Fruit fly (Drosophila melanogaster) whole organism, prepupa: Measurements from ENCODE around the gene haf.

Experiments
- Blimp-1 ChIP-seq: fragments of 200-800 bp; sonication (Bioruptor generic); optimal IDR thresholded peaks from 3 replicates; lab custom pipeline; 2017; ENCODE audit warnings: missing biosample characterization, missing genetic modification characterization, mild to moderate bottlenecking, moderate library complexity, missing genetic modification reagents
- CG10631 ChIP-seq: fragments of 200-800 bp; sonication (Bioruptor generic); optimal IDR thresholded peaks from 2 replicates; lab custom pipeline; 2016; ENCODE audit warnings: missing biosample characterization, missing genetic modification characterization
- CG10669 ChIP-seq: fragments of 200-800 bp; sonication (Bioruptor generic); optimal IDR thresholded peaks from 3 replicates; lab custom pipeline; 2018; ENCODE audit warnings: missing biosample characterization, mild to moderate bottlenecking, missing genetic modification characterization, moderate library complexity
- CG11294 ChIP-seq: fragments of 200-800 bp; sonication (Bioruptor generic); IDR thresholded peaks from 2 replicates; pipeline ENCODE4 v1.3.6; 2022; ENCODE audit warnings: missing biosample characterization, missing genetic modification characterization
- CG11762 ChIP-seq: fragments of 200-800 bp; sonication (Bioruptor generic); optimal IDR thresholded peaks from 3 replicates; lab custom pipeline; 2016; ENCODE audit warnings: missing biosample characterization, missing genetic modification characterization; ENCODE audit not compliant: insufficient read depth
- CG11902 ChIP-seq: fragments of 200-800 bp; sonication (Bioruptor generic); optimal IDR thresholded peaks from 3 replicates; lab custom pipeline; 2016; ENCODE audit warnings: missing biosample characterization, missing genetic modification characterization
- CG15336 ChIP-seq: fragments of 200-800 bp; sonication (Bioruptor generic); IDR thresholded peaks from 2 replicates; pipeline ENCODE4 v1.3.6; 2022; ENCODE audit warnings: missing biosample characterization, missing genetic modification characterization
- CG1621 ChIP-seq: fragments of 200-800 bp; sonication (Bioruptor generic); optimal IDR thresholded peaks from 3 replicates; lab custom pipeline; 2018; ENCODE audit warnings: missing biosample characterization, mild to moderate bottlenecking, missing genetic modification characterization
- CG16779 ChIP-seq: fragments of 200-800 bp; sonication (Bioruptor generic); optimal IDR thresholded peaks from 3 replicates; lab custom pipeline; 2017; ENCODE audit warnings: missing biosample characterization, mild to moderate bottlenecking, missing genetic modification characterization
- CG3032 ChIP-seq: fragments of 200-800 bp; optimal IDR thresholded peaks from 2 replicates; lab custom pipeline; 2019; ENCODE audit warnings: missing biosample characterization, mild to moderate bottlenecking, missing genetic modification characterization, moderate library complexity
- CG34406 ChIP-seq: fragments of 200-800 bp; sonication (Bioruptor generic); optimal IDR thresholded peaks from 3 replicates; lab custom pipeline; 2016; ENCODE audit warnings: missing biosample characterization, missing genetic modification characterization
- CG4318 ChIP-seq: fragments of 200-800 bp; sonication (Bioruptor generic); optimal IDR thresholded peaks from 3 replicates; lab custom pipeline; 2017; ENCODE audit warnings: missing biosample characterization, mild to moderate bottlenecking, missing genetic modification characterization
- CG6163 ChIP-seq: fragments of 200-800 bp; sonication (Bioruptor generic); IDR thresholded peaks from 3 replicates; pipeline ENCODE4 v1.3.6; 2022; ENCODE audit warnings: missing biosample characterization, missing genetic modification characterization
- CG6854 ChIP-seq: fragments of 200-800 bp; sonication (Bioruptor generic); optimal IDR thresholded peaks from 2 replicates; lab custom pipeline; 2017; ENCODE audit warnings: missing biosample characterization, mild to moderate bottlenecking, missing genetic modification characterization
- CG7368 ChIP-seq: fragments of 200-800 bp; sonication (Bioruptor generic); optimal IDR thresholded peaks from 3 replicates; lab custom pipeline; 2016; ENCODE audit warnings: missing biosample characterization, missing genetic modification characterization
- CG8119 ChIP-seq: fragments of 200-800 bp; sonication (Bioruptor generic); IDR thresholded peaks from 3 replicates; pipeline ENCODE4 v1.3.6; 2022; ENCODE audit warnings: missing biosample characterization, missing genetic modification characterization
- CG8632 ChIP-seq: fragments of 200-800 bp; sonication (Bioruptor generic); optimal IDR thresholded peaks from 3 replicates; lab custom pipeline; 2016; ENCODE audit warnings: missing biosample characterization, missing genetic modification characterization
- CG9139 ChIP-seq: fragments of 200-800 bp; sonication (Bioruptor generic); optimal IDR thresholded peaks from 3 replicates; lab custom pipeline; 2017; ENCODE audit warnings: missing biosample characterization, mild to moderate bottlenecking, missing genetic modification characterization
- Eip75B ChIP-seq: fragments of 200-800 bp; sonication (Bioruptor generic); optimal IDR thresholded peaks from 3 replicates; lab custom pipeline; 2016; ENCODE audit warnings: missing biosample characterization, missing genetic modification characterization
- Eip78C ChIP-seq: fragments of 200-800 bp; sonication (Bioruptor generic); peaks from one replicate; lab custom pipeline; 2016; ENCODE audit warnings: missing biosample characterization, missing genetic modification characterization
- Eip93F ChIP-seq: fragments of 200-800 bp; sonication (Bioruptor generic); optimal IDR thresholded peaks from 2 replicates; lab custom pipeline; 2016; ENCODE audit warnings: missing biosample characterization, mild to moderate bottlenecking, missing genetic modification characterization
- Ets21C ChIP-seq: fragments of 200-800 bp; sonication (Bioruptor generic); optimal IDR thresholded peaks from 3 replicates; lab custom pipeline; 2016; ENCODE audit warnings: missing biosample characterization, missing genetic modification characterization
- Ets96B ChIP-seq: fragments of 200-800 bp; optimal IDR thresholded peaks from 2 replicates; lab custom pipeline; 2019; ENCODE audit warnings: missing biosample characterization, mild to moderate bottlenecking, missing genetic modification characterization, moderate library complexity
- Gug ChIP-seq: fragments of 200-800 bp; sonication (Bioruptor generic); IDR thresholded peaks from 2 replicates; pipeline ENCODE4 v1.3.6; 2022; ENCODE audit warnings: missing biosample characterization, missing genetic modification characterization
- Hr39 ChIP-seq: fragments of 200-800 bp; sonication (Bioruptor generic); optimal IDR thresholded peaks from 2 replicates; lab custom pipeline; 2016; ENCODE audit warnings: missing biosample characterization, missing genetic modification characterization
- Hr4 ChIP-seq: fragments of 200-800 bp; sonication (Bioruptor generic); optimal IDR thresholded peaks from 3 replicates; lab custom pipeline; 2016; ENCODE audit warnings: missing biosample characterization, missing genetic modification characterization
- Lpt ChIP-seq: fragments of 200-800 bp; sonication (Bioruptor generic); optimal IDR thresholded peaks from 3 replicates; lab custom pipeline; 2016; ENCODE audit warnings: missing biosample characterization, missing genetic modification characterization
- Met ChIP-seq: fragments of 200-800 bp; sonication (Bioruptor generic); optimal IDR thresholded peaks from 3 replicates; lab custom pipeline; 2016; ENCODE audit warnings: missing biosample characterization, missing genetic modification characterization
- OdsH ChIP-seq: fragments of 200-800 bp; sonication (Bioruptor generic); optimal IDR thresholded peaks from 3 replicates; lab custom pipeline; 2016; ENCODE audit warnings: missing biosample characterization, missing genetic modification characterization
- Sox102F ChIP-seq: fragments of 200-800 bp; sonication (Bioruptor generic); optimal IDR thresholded peaks from 2 replicates; lab custom pipeline; 2016; ENCODE audit warnings: missing biosample characterization, mild to moderate bottlenecking, missing genetic modification characterization
- Sox15 ChIP-seq: fragments of 200-800 bp; sonication (Bioruptor generic); optimal IDR thresholded peaks from 3 replicates; lab custom pipeline; 2016; ENCODE audit warnings: missing biosample characterization, missing genetic modification characterization
- acj6 ChIP-seq: fragments of 200-800 bp; sonication (Bioruptor generic); optimal IDR thresholded peaks from 3 replicates; lab custom pipeline; 2016; ENCODE audit warnings: missing biosample characterization, missing genetic modification characterization
- cyc ChIP-seq: fragments of 200-800 bp; sonication (Bioruptor generic); optimal IDR thresholded peaks from 3 replicates; lab custom pipeline; 2016; ENCODE audit warnings: missing biosample characterization, missing genetic modification characterization
- dac ChIP-seq: fragments of 200-800 bp; sonication (Bioruptor generic); optimal IDR thresholded peaks from 2 replicates; lab custom pipeline; 2017; ENCODE audit warnings: missing biosample characterization, mild to moderate bottlenecking, missing genetic modification characterization
- dsx ChIP-seq: fragments of 200-800 bp; optimal IDR thresholded peaks from 3 replicates; lab custom pipeline; 2019; ENCODE audit warnings: missing biosample characterization, mild to moderate bottlenecking, missing genetic modification characterization, moderate library complexity; ENCODE audit not compliant: poor library complexity, severe bottlenecking
- fd85E ChIP-seq: fragments of 200-800 bp; sonication (Bioruptor generic); optimal IDR thresholded peaks from 3 replicates; lab custom pipeline; 2016; ENCODE audit warnings: missing biosample characterization, missing genetic modification characterization
- fkh ChIP-seq: fragments of 200-800 bp; sonication (Bioruptor generic); optimal IDR thresholded peaks from 3 replicates; lab custom pipeline; 2017; ENCODE audit warnings: missing biosample characterization, mild to moderate bottlenecking, missing genetic modification characterization, moderate library complexity
- net ChIP-seq: fragments of 200-800 bp; sonication (Bioruptor generic); optimal IDR thresholded peaks from 3 replicates; lab custom pipeline; 2016; ENCODE audit warnings: missing biosample characterization, missing genetic modification characterization
- pdm3 ChIP-seq: fragments of 200-800 bp; sonication (Bioruptor generic); optimal IDR thresholded peaks from 3 replicates; lab custom pipeline; 2016; ENCODE audit warnings: missing biosample characterization, missing genetic modification characterization
- salr ChIP-seq, 2 experiments: fragments of 200-800 bp; sonication (Bioruptor generic); optimal IDR thresholded peaks; 3 replicates each; lab custom pipeline; 2016 to 2018; ENCODE audit warnings: missing biosample characterization in 2 of 2, missing genetic modification characterization in 2 of 2, mild to moderate bottlenecking in 1 of 2
- spab ChIP-seq: fragments of 200-800 bp; sonication (Bioruptor generic); optimal IDR thresholded peaks from 2 replicates; lab custom pipeline; 2017; ENCODE audit warnings: missing biosample characterization, mild to moderate bottlenecking, missing genetic modification characterization, missing genetic modification reagents
- svp ChIP-seq: fragments of 200-800 bp; sonication (Bioruptor generic); peaks from one replicate; lab custom pipeline; 2016; ENCODE audit warnings: missing biosample characterization, missing genetic modification characterization
- vri ChIP-seq: fragments of 200-800 bp; sonication (Bioruptor generic); optimal IDR thresholded peaks from 3 replicates; lab custom pipeline; 2016; ENCODE audit warnings: missing biosample characterization, mild to moderate bottlenecking, missing genetic modification characterization

The haf gene

DNA sequence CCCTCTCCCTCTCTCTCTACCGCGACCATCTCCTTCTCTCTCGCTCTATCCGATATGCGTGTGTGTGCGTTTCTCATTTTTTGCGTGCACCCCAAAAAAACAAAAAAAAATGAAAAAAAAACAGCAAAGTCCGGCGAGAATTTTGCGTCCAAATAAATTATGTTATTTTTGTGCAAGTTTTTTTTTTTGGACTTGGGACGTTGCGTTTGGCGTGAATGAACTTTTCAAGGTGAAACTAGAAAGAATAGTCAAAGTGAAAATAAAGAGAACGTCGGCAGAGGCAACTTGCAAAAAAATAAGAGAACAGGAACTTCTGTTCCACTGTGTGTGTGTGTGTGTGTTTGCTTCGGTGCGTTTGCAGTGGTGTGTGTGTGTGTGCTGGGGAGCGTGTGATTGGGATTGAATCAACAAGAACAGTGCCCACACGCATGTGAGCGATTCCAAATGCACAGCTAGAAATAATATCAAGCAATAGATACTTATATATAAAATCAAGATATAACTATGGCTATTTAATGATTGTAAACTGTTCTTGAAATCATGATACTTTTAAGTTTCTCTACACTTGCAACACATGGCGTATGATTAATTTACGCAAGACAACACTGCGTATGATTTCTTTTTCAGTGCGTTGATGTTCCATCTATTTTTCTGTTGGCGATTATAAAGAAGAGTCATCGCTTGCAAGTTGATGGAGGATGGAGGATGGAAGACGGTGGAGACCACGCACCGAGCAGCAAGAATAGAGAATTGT lies 74.5 kb downstream of the haf start (continued):
- TF ChIP-seq CG3032: no peak
- TF ChIP-seq Gug (GFP tag; lab: Robert Waterston, UW): peak; percentile 32; the same call in 1 of the 2 replicates
- TF ChIP-seq pdm3 (GFP tag; lab: Kevin White, UChicago): peak; percentile 19
- TF ChIP-seq Hr39 (GFP tag; lab: Kevin White, UChicago): no peak
- no peak for TF ChIP-seq acj6 (GFP tag; lab: Kevin White, UChicago)
- no peak for TF ChIP-seq net (GFP tag; lab: Kevin White, UChicago)
- TF ChIP-seq fkh (GFP tag; lab: Kevin White, UChicago): peak; percentile 43
- TF ChIP-seq CG4318: peak; percentile 47
- TF ChIP-seq CG8632: no peak
- TF ChIP-seq Ets96B: no peak
- TF ChIP-seq CG34406: no peak
- TF ChIP-seq Sox15: no peak
- TF ChIP-seq CG11294 (GFP tag; lab: Robert Waterston, UW): peak; percentile 47; the same call in 1 of the 2 replicates
- no peak for TF ChIP-seq CG9139 (GFP tag; lab: Kevin White, UChicago)
- peak; percentile 75 for TF ChIP-seq CG15336 (GFP tag; lab: Robert Waterston, UW)
- TF ChIP-seq dac (GFP tag; lab: Kevin White, UChicago): peak; percentile 42
- TF ChIP-seq CG11902 (GFP tag; lab: Kevin White, UChicago): no peak
- TF ChIP-seq dsx (GFP tag; lab: Kevin White, UChicago): no peak
- peak; percentile 46 for TF ChIP-seq Hr4 (GFP tag; lab: Kevin White, UChicago)
- TF ChIP-seq Ets21C (GFP tag; lab: Kevin White, UChicago): no peak

DNA sequence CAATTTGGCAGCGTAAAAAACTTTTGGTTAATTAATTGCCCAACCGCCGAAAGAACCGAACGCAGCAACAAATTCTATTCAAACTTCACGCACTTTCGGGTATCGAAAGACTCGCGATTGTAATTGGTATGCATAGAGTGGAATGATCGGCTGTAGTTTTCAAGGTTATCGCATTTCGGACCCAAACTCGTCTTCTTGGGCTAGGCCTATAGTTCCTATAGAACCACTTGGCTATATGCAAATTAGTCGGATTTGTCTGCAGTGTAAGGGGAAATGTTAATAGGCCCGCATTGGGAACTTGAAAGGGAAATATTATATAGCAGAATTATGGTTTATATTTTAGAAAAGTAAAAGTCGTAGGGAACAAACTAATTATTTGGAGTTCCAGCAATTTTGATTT lies 75.6 kb downstream of the haf start:
- TF ChIP-seq CG6854 (GFP tag; lab: Kevin White, UChicago) (no peak), svp (GFP tag; lab: Kevin White, UChicago) (peak; percentile 8)

DNA sequence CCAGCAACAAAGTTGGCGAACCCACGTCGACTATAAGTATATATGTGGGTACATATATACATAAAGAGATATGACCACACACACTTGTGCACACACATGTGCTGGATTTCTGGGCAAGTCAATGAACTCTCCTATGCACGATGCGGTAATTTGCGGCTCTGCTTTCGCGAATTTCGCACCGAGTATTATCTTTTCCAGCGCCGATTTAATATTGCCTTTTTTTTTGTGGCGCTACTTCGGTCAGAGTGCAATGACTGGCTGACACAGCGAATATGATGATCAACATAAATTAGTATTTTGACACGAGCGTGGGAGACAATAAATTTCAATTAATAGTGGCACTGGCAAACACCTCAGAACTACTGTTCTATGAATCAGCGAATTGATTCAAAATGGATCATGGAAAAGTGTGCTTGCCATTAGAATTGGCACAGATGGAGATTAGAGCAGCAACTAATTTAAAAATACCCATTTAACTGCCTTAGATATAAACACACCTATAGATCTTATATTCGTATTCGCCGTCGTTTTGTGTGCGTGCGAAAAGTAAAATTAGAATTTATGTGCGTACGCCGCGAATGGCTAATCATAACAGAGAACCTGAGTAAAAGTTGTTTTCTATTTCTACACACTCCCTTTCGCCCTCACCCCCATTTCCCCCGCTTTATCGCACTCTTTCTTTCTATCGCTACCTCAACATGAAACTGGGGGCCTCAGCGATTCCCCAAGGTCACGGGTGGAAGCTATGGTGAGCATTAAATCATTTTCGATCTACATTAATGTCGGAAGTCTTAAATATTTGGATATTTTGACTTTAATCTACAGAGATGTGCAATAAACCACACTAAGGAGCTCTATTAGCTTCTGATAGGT lies 76.7 kb downstream of the haf start:
- no peak for TF ChIP-seq CG11902 (GFP tag; lab: Kevin White, UChicago)
- no peak for TF ChIP-seq CG7368 (GFP tag; lab: Kevin White, UChicago)
- TF ChIP-seq vri (GFP tag; lab: Kevin White, UChicago): peak; percentile 86
- no peak for TF ChIP-seq OdsH (GFP tag; lab: Kevin White, UChicago)
- TF ChIP-seq svp (GFP tag; lab: Kevin White, UChicago): peak; percentile 92
- TF ChIP-seq Eip93F: no peak
- no peak for TF ChIP-seq spab (GFP tag; lab: Kevin White, UChicago)
- no peak for TF ChIP-seq Eip75B (GFP tag; lab: Kevin White, UChicago)
- no peak for TF ChIP-seq pdm3 (GFP tag; lab: Kevin White, UChicago)
- TF ChIP-seq, all 60 proteins: peak for 2

DNA sequence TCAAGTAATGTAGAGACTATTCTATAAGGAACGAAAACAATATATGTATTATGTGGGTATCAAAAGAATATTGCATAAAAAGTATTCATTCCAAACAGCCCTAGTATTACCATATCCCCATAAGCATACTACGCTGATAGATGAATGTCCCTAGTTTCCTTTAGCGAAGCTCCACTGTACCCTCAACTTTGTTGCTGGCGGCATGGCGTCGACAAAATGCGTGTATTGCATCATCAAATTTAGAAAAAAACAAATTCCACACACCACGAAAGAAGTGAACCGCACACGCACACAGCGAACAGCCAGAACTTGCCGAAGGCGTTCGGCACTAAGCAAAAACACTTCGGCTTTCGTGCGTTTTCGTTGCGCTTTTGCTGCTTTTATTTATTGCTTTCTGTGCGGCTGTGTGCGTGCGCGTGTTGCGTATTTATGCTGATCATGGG lies 77.8 kb downstream of the haf start:
- TF ChIP-seq CG16779: no peak
- peak; percentile 60 for TF ChIP-seq Eip78C (GFP tag; lab: Kevin White, UChicago)
- TF ChIP-seq Sox15: no peak
- TF ChIP-seq Ets96B: no peak
- no peak for TF ChIP-seq fd85E
- TF ChIP-seq CG10631: peak; percentile 17
- no peak for TF ChIP-seq net (GFP tag; lab: Kevin White, UChicago)
- no peak for TF ChIP-seq Blimp-1
- TF ChIP-seq CG10669 (GFP tag; lab: Kevin White, UChicago): no peak
- no peak for TF ChIP-seq CG8632
- TF ChIP-seq Sox102F (GFP tag; lab: Kevin White, UChicago): no peak
- TF ChIP-seq CG6163 (GFP tag; lab: Robert Waterston, UW): peak; percentile 82
- peak; percentile 74 for TF ChIP-seq CG8119 (GFP tag; lab: Robert Waterston, UW)
- TF ChIP-seq CG34406: no peak
- TF ChIP-seq CG11762 (GFP tag; lab: Kevin White, UChicago): no peak
- no peak for TF ChIP-seq salr (GFP tag; optimal IDR thresholded peaks at IDR 0.05; lab: Kevin White, UChicago)
- TF ChIP-seq cyc (GFP tag; lab: Kevin White, UChicago): peak; percentile 9
- peak; percentile 33 for TF ChIP-seq Lpt (GFP tag; lab: Kevin White, UChicago)
- TF ChIP-seq Met (GFP tag; lab: Kevin White, UChicago): no peak
- TF ChIP-seq CG3032: no peak
- no peak for TF ChIP-seq CG1621
- TF ChIP-seq CG11294 (GFP tag; lab: Robert Waterston, UW): peak; percentile 85
